Worm (Caenorhabditis elegans) whole organism, young adult: ENCODE measurements around the gene T21B4.3.
A peak's percentile ranks its signal among the peaks of the same experiment; 100 is the strongest.

ENCODE experiments used
- B0336.3 ChIP-seq: fragments of 200-800 bp; sonication (Bioruptor generic); IDR thresholded peaks from 2 replicates; pipeline ENCODE4 v1.3.6; 2022; ENCODE audit warnings: missing genetic modification characterization, missing compliant biosample characterization
- C06A6.2 ChIP-seq: fragments of 200-800 bp; sonication (Bioruptor generic); conservative IDR thresholded peaks from 2 replicates; pipeline ENCODE4 v1.3.6; 2022; ENCODE audit warnings: missing genetic modification characterization, missing compliant biosample characterization
- C17E4.6 ChIP-seq: fragments of 200-800 bp; sonication (Bioruptor generic); IDR thresholded peaks from 2 replicates; pipeline ENCODE4 v1.3.6; 2022; ENCODE audit warnings: missing genetic modification reagents, missing genetic modification characterization, missing compliant biosample characterization
- F37B4.10 ChIP-seq: fragments of 200-800 bp; sonication (Bioruptor generic); IDR thresholded peaks from 2 replicates; pipeline ENCODE4 v1.3.6; 2022; ENCODE audit warnings: missing genetic modification characterization, missing compliant biosample characterization
- K11D2.4 ChIP-seq: fragments of 200-800 bp; sonication (Bioruptor generic); IDR thresholded peaks from 2 replicates; pipeline ENCODE4 v1.3.6; 2022; ENCODE audit warnings: missing genetic modification reagents, missing genetic modification characterization, missing compliant biosample characterization
- T26A5.8 ChIP-seq: sonication (generic microtip); optimal IDR thresholded peaks from 2 replicates; lab custom pipeline; 2016; ENCODE audit warnings: missing genetic modification characterization, missing compliant biosample characterization
- Y53F4B.3 ChIP-seq: fragments of 200-800 bp; sonication (Bioruptor generic); IDR thresholded peaks from 2 replicates; pipeline ENCODE4 v1.3.6; 2022; ENCODE audit warnings: missing genetic modification reagents, missing genetic modification characterization, missing compliant biosample characterization
- Y79H2A.3 ChIP-seq: fragments of 200-800 bp; sonication (Bioruptor generic); conservative IDR thresholded peaks from 2 replicates; pipeline ENCODE4 v1.3.6; 2022; ENCODE audit warnings: missing genetic modification reagents, missing genetic modification characterization, missing compliant biosample characterization
- attf-3 ChIP-seq: fragments of 200-800 bp; sonication (Bioruptor generic); conservative IDR thresholded peaks from 2 replicates; pipeline ENCODE4 v1.3.6; 2022; ENCODE audit warnings: missing genetic modification reagents, missing genetic modification characterization, missing compliant biosample characterization
- cebp-1 ChIP-seq, 2 experiments: fragments of 200-800 bp in 1 of 2; sonication (Bioruptor generic) in 1 of 2; sonication (generic microtip) in 1 of 2; IDR thresholded peaks in 1 of 2; optimal IDR thresholded peaks in 1 of 2; 2 replicates each; pipeline versions ENCODE4 v1.3.6 to Lab custom; 2017 to 2022; ENCODE audit warnings: missing compliant biosample characterization in 2 of 2, missing genetic modification characterization in 2 of 2, mild to moderate bottlenecking in 1 of 2, missing genetic modification reagents in 1 of 2, moderate library complexity in 1 of 2
- cebp-2 ChIP-seq: fragments of 200-800 bp; sonication (Bioruptor generic); IDR thresholded peaks from 2 replicates; pipeline ENCODE4 v1.3.6; 2022; ENCODE audit warnings: missing genetic modification characterization, missing compliant biosample characterization
- ceh-27 ChIP-seq: fragments of 200-800 bp; sonication (Bioruptor generic); optimal IDR thresholded peaks from 2 replicates; lab custom pipeline; 2018; ENCODE audit warnings: mild to moderate bottlenecking, missing genetic modification characterization, moderate library complexity, missing compliant biosample characterization
- chd-7 ChIP-seq: sonication (generic microtip); optimal IDR thresholded peaks from 2 replicates; lab custom pipeline; 2016; ENCODE audit warnings: mild to moderate bottlenecking, missing genetic modification characterization, moderate library complexity, missing compliant biosample characterization
- dpff-1 ChIP-seq: sonication (generic microtip); optimal IDR thresholded peaks from 2 replicates; lab custom pipeline; 2017; ENCODE audit warnings: mild to moderate bottlenecking, missing genetic modification characterization, missing compliant biosample characterization
- dpl-1 ChIP-seq: fragments of 150-350 bp; optimal IDR thresholded peaks from 2 replicates; lab custom pipeline; 2014; ENCODE audit warnings: missing biosample characterization, missing genetic modification reagents, missing genetic modification characterization
- egrh-3 ChIP-seq: fragments of 200-800 bp; sonication (Bioruptor generic); IDR thresholded peaks from 2 replicates; pipeline ENCODE4 v1.3.6; 2022; ENCODE audit warnings: missing genetic modification reagents, missing genetic modification characterization, missing compliant biosample characterization
- ekl-4 ChIP-seq: fragments of 200-800 bp; sonication (Bioruptor generic); IDR thresholded peaks from 2 replicates; pipeline ENCODE4 v1.3.6; 2022; ENCODE audit warnings: missing genetic modification reagents, missing genetic modification characterization, missing compliant biosample characterization
- ets-4 ChIP-seq: fragments of 200-800 bp; sonication (Bioruptor generic); optimal IDR thresholded peaks from 2 replicates; lab custom pipeline; 2018; ENCODE audit warnings: mild to moderate bottlenecking, missing genetic modification characterization, missing compliant biosample characterization
- fkh-3 ChIP-seq: sonication (generic microtip); optimal IDR thresholded peaks from 2 replicates; lab custom pipeline; 2016; ENCODE audit warnings: mild to moderate bottlenecking, missing genetic modification characterization, missing compliant biosample characterization
- hlh-26 ChIP-seq: fragments of 200-800 bp; sonication (Bioruptor generic); conservative IDR thresholded peaks from 2 replicates; pipeline ENCODE4 v1.3.6; 2022; ENCODE audit warnings: missing genetic modification reagents, missing genetic modification characterization, missing compliant biosample characterization
- hmg-20 ChIP-seq: fragments of 200-800 bp; sonication (Bioruptor generic); IDR thresholded peaks from 2 replicates; pipeline ENCODE4 v1.3.6; 2022; ENCODE audit warnings: missing genetic modification reagents, missing genetic modification characterization, missing compliant biosample characterization
- hsf-1 ChIP-seq: fragments of 200-800 bp; sonication (Bioruptor generic); IDR thresholded peaks from 2 replicates; pipeline ENCODE4 v1.3.6; 2022; ENCODE audit warnings: missing genetic modification reagents, missing genetic modification characterization, missing compliant biosample characterization
- let-526 ChIP-seq: fragments of 200-800 bp; sonication (Bioruptor generic); IDR thresholded peaks from 2 replicates; pipeline ENCODE4 v1.3.6; 2022; ENCODE audit warnings: missing genetic modification reagents, missing genetic modification characterization, missing compliant biosample characterization
- let-607 ChIP-seq, 2 experiments: fragments of 200-800 bp in 1 of 2; sonication (Bioruptor generic) in 1 of 2; sonication (generic microtip) in 1 of 2; optimal IDR thresholded peaks; 2 replicates each; lab custom pipeline; 2016 to 2018; ENCODE audit warnings: mild to moderate bottlenecking in 2 of 2, missing compliant biosample characterization in 2 of 2, missing genetic modification characterization in 2 of 2, moderate library complexity in 2 of 2, missing genotype in 1 of 2
- lin-40 ChIP-seq: sonication (generic microtip); optimal IDR thresholded peaks from 2 replicates; lab custom pipeline; 2016; ENCODE audit warnings: missing genetic modification characterization, mild to moderate bottlenecking, missing compliant biosample characterization, missing genotype, missing genetic modification reagents
- lin-54 ChIP-seq: fragments of 200-800 bp; sonication (Bioruptor generic); optimal IDR thresholded peaks from 2 replicates; lab custom pipeline; 2018; ENCODE audit warnings: mild to moderate bottlenecking, missing genetic modification characterization, missing compliant biosample characterization
- lsy-27 ChIP-seq: sonication (generic microtip); optimal IDR thresholded peaks from 2 replicates; lab custom pipeline; 2017; ENCODE audit warnings: missing genetic modification characterization, mild to moderate bottlenecking, missing compliant biosample characterization, antibody characterized with exemption, missing genotype, borderline replicate concordance; ENCODE audit not compliant: insufficient read depth
- madf-3 ChIP-seq: fragments of 200-800 bp; sonication (Bioruptor generic); IDR thresholded peaks from 2 replicates; pipeline ENCODE4 v1.3.6; 2022; ENCODE audit warnings: missing genetic modification reagents, missing genetic modification characterization, missing compliant biosample characterization
- madf-6 ChIP-seq: fragments of 200-800 bp; sonication (Bioruptor generic); IDR thresholded peaks from 2 replicates; pipeline ENCODE4 v1.3.6; 2022; ENCODE audit warnings: missing genetic modification reagents, missing genetic modification characterization, missing compliant biosample characterization
- mxl-1 ChIP-seq: sonication (generic microtip); optimal IDR thresholded peaks from 2 replicates; lab custom pipeline; 2016; ENCODE audit warnings: missing genetic modification characterization, missing compliant biosample characterization
- sdz-38 ChIP-seq: sonication (generic microtip); optimal IDR thresholded peaks from 2 replicates; lab custom pipeline; 2016; ENCODE audit warnings: missing genotype, missing genetic modification characterization, missing compliant biosample characterization
- snpc-1.3 ChIP-seq: sonication (generic microtip); optimal IDR thresholded peaks from 2 replicates; lab custom pipeline; 2017; ENCODE audit warnings: missing genetic modification characterization, mild to moderate bottlenecking, missing compliant biosample characterization, antibody characterized with exemption, moderate library complexity, missing genotype, missing genetic modification reagents; ENCODE audit not compliant: insufficient read depth
- sptf-2 ChIP-seq: fragments of 200-800 bp; sonication (Bioruptor generic); optimal IDR thresholded peaks from 2 replicates; lab custom pipeline; 2018; ENCODE audit warnings: mild to moderate bottlenecking, missing genetic modification characterization, missing compliant biosample characterization
- zfh-2 ChIP-seq: fragments of 200-800 bp; sonication (Bioruptor generic); conservative IDR thresholded peaks from 2 replicates; pipeline ENCODE4 v1.3.6; 2022; ENCODE audit warnings: missing genetic modification reagents, missing genetic modification characterization, missing compliant biosample characterization
- ztf-18 ChIP-seq: sonication (generic microtip); optimal IDR thresholded peaks from 2 replicates; lab custom pipeline; 2016; ENCODE audit warnings: missing genotype, mild to moderate bottlenecking, missing genetic modification characterization, missing compliant biosample characterization
- ztf-28 ChIP-seq: fragments of 200-800 bp; sonication (Bioruptor generic); IDR thresholded peaks from 2 replicates; pipeline ENCODE4 v1.3.6; 2022; ENCODE audit warnings: missing genetic modification reagents, missing genetic modification characterization, missing compliant biosample characterization
- ztf-6 ChIP-seq: fragments of 200-800 bp; sonication (Bioruptor generic); IDR thresholded peaks from 2 replicates; pipeline ENCODE4 v1.3.6; 2022; ENCODE audit warnings: missing genetic modification reagents, missing genetic modification characterization, missing compliant biosample characterization

Gene T21B4.3

DNA sequence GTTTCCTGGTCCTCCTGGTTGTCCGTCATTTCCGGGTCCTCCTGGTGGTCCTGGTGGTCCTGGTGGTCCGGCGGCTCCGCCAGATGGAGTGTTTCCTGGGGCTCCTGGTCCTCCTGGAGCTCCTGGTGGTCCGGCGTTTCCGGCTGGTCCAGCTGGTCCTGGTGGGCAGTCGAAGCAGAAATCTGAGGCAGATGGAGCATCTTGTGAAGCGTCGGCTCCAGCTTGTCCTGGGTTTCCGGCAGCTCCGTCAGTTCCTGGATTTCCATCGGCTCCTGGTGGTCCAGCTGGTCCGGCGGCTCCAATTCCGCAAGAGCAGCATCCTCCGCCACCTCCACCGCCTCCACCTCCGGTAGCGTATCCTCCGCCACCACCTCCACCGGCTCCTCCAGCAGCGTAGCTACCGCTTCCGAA is 2.8 kb downstream of the T21B4.3 start:
- TF ChIP-seq Y79H2A.3 (GFP tag; lab: Robert Waterston, UW) = no peak
- TF ChIP-seq ztf-28 (GFP tag; lab: Robert Waterston, UW) = no peak
- no peak for TF ChIP-seq ceh-27 (GFP tag; lab: Kevin White, UChicago)
- no peak for TF ChIP-seq C17E4.6
- no peak for TF ChIP-seq let-526 (GFP tag; lab: Robert Waterston, UW)
- no peak for TF ChIP-seq dpl-1 (GFP tag; lab: Kevin White, UChicago)
- peak; percentile 74 for TF ChIP-seq zfh-2 (GFP tag; lab: Robert Waterston, UW)
- TF ChIP-seq ekl-4 (GFP tag; lab: Robert Waterston, UW) = no peak
- no peak for TF ChIP-seq lin-54
- no peak for TF ChIP-seq hlh-26 (GFP tag; lab: Robert Waterston, UW)
- no peak for TF ChIP-seq sdz-38
- no peak for TF ChIP-seq T26A5.8 (tag; lab: Kevin White, UChicago)
- no peak for TF ChIP-seq dpff-1
- TF ChIP-seq let-607 (tag; optimal IDR thresholded peaks at IDR 0.05; lab: Kevin White, UChicago) = no peak
- TF ChIP-seq F37B4.10 (GFP tag; lab: Robert Waterston, UW) = 0 out of 2 replicates have a peak, but pooled peaks have one; percentile 71
- TF ChIP-seq egrh-3 (GFP tag; lab: Robert Waterston, UW) = peak; percentile 97
- TF ChIP-seq ztf-6 = no peak
- TF ChIP-seq mxl-1 (tag; lab: Kevin White, UChicago) = no peak
- TF ChIP-seq Y53F4B.3 = no peak
- TF ChIP-seq ztf-18 (tag; lab: Kevin White, UChicago) = no peak
- TF ChIP-seq C06A6.2 = no peak
- TF ChIP-seq attf-3 = no peak
- TF ChIP-seq hmg-20 (GFP tag; lab: Robert Waterston, UW) = no peak
- no peak for TF ChIP-seq sptf-2 (GFP tag; lab: Kevin White, UChicago)
- TF ChIP-seq cebp-1 (GFP tag; IDR thresholded peaks at IDR 0.05; lab: Robert Waterston, UW) = no peak
- TF ChIP-seq cebp-1 (tag; optimal IDR thresholded peaks at IDR 0.05; lab: Kevin White, UChicago) = no peak
- 0 out of 2 replicates have a peak, but pooled peaks have one; percentile 4 for TF ChIP-seq cebp-2 (GFP tag; lab: Robert Waterston, UW)
- no peak for TF ChIP-seq madf-6 (GFP tag; lab: Robert Waterston, UW)
- TF ChIP-seq B0336.3 (GFP tag; lab: Robert Waterston, UW) = no peak
- TF ChIP-seq snpc-1.3 (tag; lab: Kevin White, UChicago) = no peak
- no peak for TF ChIP-seq madf-3 (GFP tag; lab: Robert Waterston, UW)
- no peak for TF ChIP-seq lin-40 (tag; lab: Kevin White, UChicago)
- TF ChIP-seq K11D2.4 = no peak
- no peak for TF ChIP-seq chd-7 (tag; lab: Kevin White, UChicago)

DNA sequence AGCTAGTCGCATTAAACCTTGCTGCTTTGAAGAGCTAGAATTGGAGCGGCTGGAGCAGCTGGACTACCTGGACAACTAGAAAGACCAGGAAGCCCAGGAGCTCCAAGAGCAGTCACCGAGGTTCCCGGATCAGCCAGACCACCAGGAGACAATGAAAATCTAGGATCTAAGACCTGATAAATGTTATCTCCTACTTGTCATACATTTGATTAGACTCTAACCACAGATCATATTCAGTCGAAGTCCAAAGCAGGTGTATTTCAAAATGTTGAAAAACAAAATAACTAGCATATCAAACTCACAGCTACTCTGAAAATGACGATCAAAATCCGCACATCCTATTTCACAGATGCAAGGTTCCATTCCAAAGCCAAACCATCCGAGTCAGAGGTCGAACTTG is 4.9 kb downstream of the T21B4.3 start, which contains the start of gene srz-6:
srz-6 (plus strand) TSS at position 301 of the 400 bp plus-strand sequence.
- TF ChIP-seq ets-4 (GFP tag; lab: Kevin White, UChicago) (no peak), zfh-2 (GFP tag; lab: Robert Waterston, UW) (0 out of 2 replicates have a peak, but pooled peaks have one; percentile 29), fkh-3 (tag; lab: Kevin White, UChicago) (no peak), Y53F4B.3 (no peak), lsy-27 (no peak), hsf-1 (GFP tag; lab: Robert Waterston, UW) (no peak)
- TF ChIP-seq, all 124 proteins: peak for 1
